Worm (Caenorhabditis elegans) whole organism, L3 larva: ENCODE results near the gene cest-32.

ENCODE experiments used
- aly-2 ChIP-seq: fragments of 150-350 bp; optimal IDR thresholded peaks from 2 replicates; lab custom pipeline; 2014; ENCODE audit warnings: missing biosample characterization, missing genetic modification characterization
- egl-27 ChIP-seq: sonication (generic microtip); optimal IDR thresholded peaks from 4 replicates; lab custom pipeline; 2017; ENCODE audit warnings: missing biosample characterization, missing genetic modification reagents, missing genetic modification characterization
- fkh-10 ChIP-seq: sonication (generic microtip); optimal IDR thresholded peaks from 2 replicates; lab custom pipeline; 2017; ENCODE audit warnings: missing biosample characterization, missing genetic modification reagents, missing genetic modification characterization
- fkh-2 ChIP-seq: fragments of 150-350 bp; optimal IDR thresholded peaks from 2 replicates; lab custom pipeline; 2014; ENCODE audit warnings: missing biosample characterization, missing genetic modification reagents, missing genetic modification characterization
- fos-1 ChIP-seq: fragments of 150-350 bp; optimal IDR thresholded peaks from 2 replicates; lab custom pipeline; 2014; ENCODE audit warnings: missing biosample characterization, missing genetic modification characterization
- jun-1 ChIP-seq: fragments of 150-350 bp; optimal IDR thresholded peaks from 2 replicates; lab custom pipeline; 2014; ENCODE audit warnings: missing biosample characterization, missing genetic modification reagents, missing genetic modification characterization
- lin-39 ChIP-seq: fragments of 150-350 bp; optimal IDR thresholded peaks from 2 replicates; lab custom pipeline; 2018; ENCODE audit warnings: missing biosample characterization, missing genetic modification reagents, missing genetic modification characterization
- nhr-11 ChIP-seq: fragments of 150-350 bp; optimal IDR thresholded peaks from 2 replicates; lab custom pipeline; 2014; ENCODE audit warnings: missing biosample characterization, missing genetic modification characterization
- nhr-23 ChIP-seq: fragments of 150-350 bp; optimal IDR thresholded peaks from 2 replicates; lab custom pipeline; 2014; ENCODE audit warnings: missing biosample characterization, missing genetic modification reagents, missing genetic modification characterization
- nhr-77 ChIP-seq: fragments of 150-350 bp; optimal IDR thresholded peaks from 2 replicates; lab custom pipeline; 2014; ENCODE audit warnings: missing biosample characterization, missing genetic modification characterization
- skn-1 ChIP-seq: fragments of 150-350 bp; optimal IDR thresholded peaks from 2 replicates; lab custom pipeline; 2014; ENCODE audit warnings: missing biosample characterization, missing genetic modification characterization
- snpc-4 ChIP-seq: fragments of 150-350 bp; optimal IDR thresholded peaks from 2 replicates; lab custom pipeline; 2014; ENCODE audit warnings: missing biosample characterization, missing genetic modification characterization
- tbx-2 ChIP-seq: sonication (generic microtip); optimal IDR thresholded peaks from 2 replicates; lab custom pipeline; 2016; ENCODE audit warnings: mild to moderate bottlenecking, missing genetic modification characterization, missing compliant biosample characterization

DNA sequence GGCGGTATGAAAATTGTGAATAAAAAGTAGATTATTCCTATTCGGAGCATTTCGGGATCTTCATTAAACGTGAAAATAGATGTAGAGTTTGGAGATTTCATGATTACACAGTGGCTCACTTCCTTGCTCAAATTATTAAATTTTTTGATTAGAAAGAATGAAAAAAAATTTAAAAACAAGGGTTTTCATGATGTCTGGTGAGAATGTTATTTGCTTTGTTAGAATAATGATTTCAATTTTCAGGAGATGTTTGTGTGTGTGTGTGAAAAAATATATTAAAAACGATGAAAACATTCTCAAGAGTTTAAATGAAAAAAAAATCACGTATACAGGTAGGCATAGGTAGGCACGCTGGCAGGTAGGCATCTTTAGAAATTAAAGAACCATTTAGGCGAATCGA lies 18.3 kb upstream of the cest-32 start, which contains the start of gene srt-68:
- TF ChIP-seq lin-39 (tag; lab: Kevin White, UChicago) (no peak), egl-27 (tag; lab: Kevin White, UChicago) (no peak), fos-1 (no peak), jun-1 (tag; lab: Kevin White, UChicago) (no peak), skn-1 (tag; lab: Kevin White, UChicago) (no peak), snpc-4 (no peak), nhr-23 (no peak), nhr-77 (tag; lab: Kevin White, UChicago) (no peak), fkh-10 (GFP tag; lab: Kevin White, UChicago) (no peak), fkh-2 (tag; lab: Kevin White, UChicago) (no peak), nhr-11 (tag; lab: Kevin White, UChicago) (no peak), tbx-2 (no peak), aly-2 (tag; lab: Kevin White, UChicago) (no peak)
